Fruit fly (Drosophila melanogaster): Measurements from ENCODE around the gene CG42853.

CG42853 gene

dm6 chr3L:18088027-18088426 lies 33.8 kb downstream of the CG42853 start (continued):
- TF ChIP-seq nerfin-1 (tag; optimal IDR thresholded peaks at IDR 0.05) (no peak), Atf3 (GFP tag; optimal IDR thresholded peaks at IDR 0.05) (no peak), CG6654 (GFP tag; optimal IDR thresholded peaks at IDR 0.05) (no peak), CG9215 (GFP tag; IDR thresholded peaks at IDR 0.05) (no peak), p53 (GFP tag; optimal IDR thresholded peaks at IDR 0.05) (no peak), fd102C (GFP tag; optimal IDR thresholded peaks at IDR 0.05) (no peak), CTCF (GFP tag; optimal IDR thresholded peaks at IDR 0.05) (peak; percentile 68), Blimp-1 (GFP tag; optimal IDR thresholded peaks at IDR 0.05) (no peak), CG11247 (GFP tag; IDR thresholded peaks at IDR 0.05) (no peak), CG3065 (GFP tag; optimal IDR thresholded peaks at IDR 0.05) (no peak), CG15514 (GFP tag; optimal IDR thresholded peaks at IDR 0.05) (peak; percentile 2), Gug (GFP tag; IDR thresholded peaks at IDR 0.05) (no peak; the same call in 3 of the 4 replicates), zen (tag; optimal IDR thresholded peaks at IDR 0.05) (no peak), mam (GFP tag; optimal IDR thresholded peaks at IDR 0.05) (no peak), Hmx (GFP tag; optimal IDR thresholded peaks at IDR 0.05) (no peak), zf30C (GFP tag; optimal IDR thresholded peaks at IDR 0.05) (peak; percentile 33), trem (tag; optimal IDR thresholded peaks at IDR 0.05) (peak; percentile 29), bcd (GFP tag; optimal IDR thresholded peaks at IDR 0.05) (peak; percentile 2), CG18262 (tag; optimal IDR thresholded peaks at IDR 0.05) (no peak), CG8765 (GFP tag; IDR thresholded peaks at IDR 0.05) (no peak), CG17186 (GFP tag; optimal IDR thresholded peaks at IDR 0.05) (peak; percentile 43), Dfd (GFP tag; optimal IDR thresholded peaks at IDR 0.05) (peak in 1 of 2 experiments; percentile 97), Sry-β (GFP tag; optimal IDR thresholded peaks at IDR 0.05) (no peak), CG1529 (GFP tag; optimal IDR thresholded peaks at IDR 0.05) (no peak), CG17829 (tag; optimal IDR thresholded peaks at IDR 0.05) (peak; percentile 55)

- TF ChIP-seq CG10431 (GFP tag; optimal IDR thresholded peaks at IDR 0.05) (peak; percentile 91), CG16813 (GFP tag; IDR thresholded peaks at IDR 0.05; ENCODE audit: partially characterized antibody) (no peak), Pdp1 (GFP tag; optimal IDR thresholded peaks at IDR 0.05) (peak in 1 of 2 experiments; percentile 36)
Observed at dm6 chr3L:18086754-18087685, 34.8 kb downstream of the CG42853 start, which contains the start of gene CG34253. Gene CG34253, minus strand, starts transcription at chr3L:18087320.

- TF ChIP-seq onecut (GFP tag; IDR thresholded peaks at IDR 0.05) (peak; percentile 81), Ssrp (tag; optimal IDR thresholded peaks at IDR 0.05) (no peak), Gsc (GFP tag; IDR thresholded peaks at IDR 0.05) (no peak), Trl (optimal IDR thresholded peaks at IDR 0.05) (no peak), Trl (GFP tag; optimal IDR thresholded peaks at IDR 0.05) (no peak), Dfd (GFP tag; optimal IDR thresholded peaks at IDR 0.05) (peak in 1 of 2 experiments; percentile 64), sug (tag; optimal IDR thresholded peaks at IDR 0.05) (no peak), CG32772 (GFP tag; IDR thresholded peaks at IDR 0.05) (no peak), phol (tag; optimal IDR thresholded peaks at IDR 0.05) (peak; percentile 11), Ptx1 (GFP tag; IDR thresholded peaks at IDR 0.05) (no peak), CG34376 (GFP tag; optimal IDR thresholded peaks at IDR 0.05) (no peak)
Observed at dm6 chr3L:18083994-18084393, 37.8 kb downstream of the CG42853 start.

Data from whole organism, embryonic.